Fruit fly (Drosophila melanogaster) whole organism, embryonic: ENCODE results near the gene CG33687.
A peak's percentile ranks its signal among the peaks of the same experiment; 100 is the strongest.

Experiments used
- Abd-B ChIP-seq: fragments of 200-800 bp; sonication (Bioruptor generic); optimal IDR thresholded peaks from 2 replicates; lab custom pipeline; 2018; ENCODE audit warnings: missing biosample characterization, mild to moderate bottlenecking, missing genetic modification characterization, moderate library complexity
- Bdp1 ChIP-seq: fragments of 200-800 bp; sonication (Bioruptor generic); optimal IDR thresholded peaks from 3 replicates; lab custom pipeline; 2016; ENCODE audit warnings: missing biosample characterization, missing genetic modification characterization
- CG12155 ChIP-seq: fragments of 200-800 bp; sonication (Bioruptor generic); optimal IDR thresholded peaks from 3 replicates; lab custom pipeline; 2016; ENCODE audit warnings: missing biosample characterization, missing genetic modification characterization
- CG1233 ChIP-seq: fragments of 200-800 bp; sonication (Bioruptor generic); optimal IDR thresholded peaks from 4 replicates; lab custom pipeline; 2018; ENCODE audit warnings: missing biosample characterization, mild to moderate bottlenecking, missing genetic modification characterization
- CG13424 ChIP-seq: fragments of 200-800 bp; sonication (Bioruptor generic); optimal IDR thresholded peaks from 2 replicates; lab custom pipeline; 2019; ENCODE audit warnings: missing biosample characterization, mild to moderate bottlenecking, missing genetic modification characterization, moderate library complexity
- CG13624 ChIP-seq: fragments of 200-800 bp; sonication (Bioruptor generic); optimal IDR thresholded peaks from 2 replicates; lab custom pipeline; 2016; ENCODE audit warnings: missing biosample characterization, missing genetic modification characterization
- CG16863 ChIP-seq: fragments of 200-800 bp; sonication (Bioruptor generic); optimal IDR thresholded peaks from 3 replicates; lab custom pipeline; 2016; ENCODE audit warnings: missing biosample characterization, missing genetic modification characterization
- CG17328 ChIP-seq: fragments of 200-800 bp; sonication (Bioruptor generic); IDR thresholded peaks from 2 replicates; pipeline ENCODE4 v1.3.6; 2022; ENCODE audit warnings: missing biosample characterization, missing genetic modification characterization
- CG18619 ChIP-seq: fragments of 200-800 bp; sonication (Bioruptor generic); optimal IDR thresholded peaks from 3 replicates; lab custom pipeline; 2017; ENCODE audit warnings: missing biosample characterization, mild to moderate bottlenecking, missing genetic modification characterization
- CG3163 ChIP-seq: fragments of 200-800 bp; sonication (Bioruptor generic); optimal IDR thresholded peaks from 3 replicates; lab custom pipeline; 2016; ENCODE audit warnings: missing biosample characterization, missing genetic modification characterization
- CG9727 ChIP-seq: fragments of 200-800 bp; sonication (Bioruptor generic); optimal IDR thresholded peaks from 3 replicates; lab custom pipeline; 2017; ENCODE audit warnings: missing biosample characterization, mild to moderate bottlenecking, missing genetic modification characterization
- Drgx ChIP-seq: fragments of 200-800 bp; sonication (Bioruptor generic); IDR thresholded peaks from 2 replicates; pipeline ENCODE4 v1.3.6; 2022; ENCODE audit warnings: missing biosample characterization, missing genetic modification characterization
- Mad ChIP-seq: fragments of 200-800 bp; sonication (Bioruptor generic); optimal IDR thresholded peaks from 2 replicates; lab custom pipeline; 2016; ENCODE audit warnings: missing biosample characterization, missing genetic modification characterization
- Opbp ChIP-seq: fragments of 200-800 bp; sonication (Bioruptor generic); IDR thresholded peaks from 3 replicates; pipeline ENCODE4 v1.3.6; 2022; ENCODE audit warnings: missing biosample characterization, missing genetic modification characterization; ENCODE audit not compliant: partially characterized antibody
- Optix ChIP-seq: fragments of 200-800 bp; sonication (Bioruptor generic); IDR thresholded peaks from 3 replicates; pipeline ENCODE4 v1.3.6; 2022; ENCODE audit warnings: missing biosample characterization, missing genetic modification characterization
- ac ChIP-seq: fragments of 200-800 bp; sonication (Bioruptor generic); optimal IDR thresholded peaks from 3 replicates; lab custom pipeline; 2017; ENCODE audit warnings: missing biosample characterization, mild to moderate bottlenecking, missing genetic modification characterization
- bigmax ChIP-seq: fragments of 200-800 bp; sonication (Bioruptor generic); optimal IDR thresholded peaks from 2 replicates; lab custom pipeline; 2018; ENCODE audit warnings: missing biosample characterization, mild to moderate bottlenecking, missing genetic modification characterization
- chif ChIP-seq, 2 experiments: fragments of 200-800 bp; sonication (Bioruptor generic); optimal IDR thresholded peaks; 3 replicates each; lab custom pipeline; 2016; ENCODE audit warnings: missing biosample characterization in 2 of 2, missing genetic modification characterization in 2 of 2
- crol ChIP-seq: fragments of 200-800 bp; sonication (Bioruptor generic); IDR thresholded peaks from 2 replicates; pipeline ENCODE4 v1.3.6; 2022; ENCODE audit warnings: missing biosample characterization, missing genetic modification characterization
- dpn ChIP-seq, 2 experiments: fragments of 200-800 bp; sonication (Bioruptor generic); optimal IDR thresholded peaks; 3 replicates each; lab custom pipeline; 2016; ENCODE audit warnings: missing biosample characterization in 2 of 2, missing genetic modification characterization in 2 of 2
- fd96Cb ChIP-seq: fragments of 200-800 bp; sonication (Bioruptor generic); optimal IDR thresholded peaks from 2 replicates; lab custom pipeline; 2018; ENCODE audit warnings: missing biosample characterization, mild to moderate bottlenecking, missing genetic modification characterization, moderate library complexity
- gsb-n ChIP-seq: fragments of 200-800 bp; sonication (Bioruptor generic); optimal IDR thresholded peaks from 3 replicates; lab custom pipeline; 2018; ENCODE audit warnings: missing biosample characterization, mild to moderate bottlenecking, missing genetic modification characterization
- hb ChIP-seq: fragments of 200-800 bp; sonication (Bioruptor generic); IDR thresholded peaks from 3 replicates; pipeline ENCODE4 v1.3.6; 2022; ENCODE audit warnings: missing biosample characterization, missing genetic modification characterization; ENCODE audit not compliant: partially characterized antibody
- knrl ChIP-seq: fragments of 200-800 bp; sonication (Bioruptor generic); IDR thresholded peaks from 3 replicates; pipeline ENCODE4 v1.3.6; 2022; ENCODE audit warnings: missing biosample characterization, missing genetic modification characterization; ENCODE audit not compliant: partially characterized antibody
- nom ChIP-seq: fragments of 200-800 bp; sonication (Bioruptor generic); optimal IDR thresholded peaks from 2 replicates; lab custom pipeline; 2017; ENCODE audit warnings: missing biosample characterization, missing genetic modification characterization, mild to moderate bottlenecking, moderate library complexity, missing genetic modification reagents
- pros ChIP-seq: fragments of 200-800 bp; sonication (Bioruptor generic); optimal IDR thresholded peaks from 3 replicates; lab custom pipeline; 2019; ENCODE audit warnings: missing biosample characterization, mild to moderate bottlenecking, missing genetic modification characterization, moderate library complexity
- repo ChIP-seq: fragments of 200-800 bp; sonication (Bioruptor generic); optimal IDR thresholded peaks from 2 replicates; lab custom pipeline; 2016; ENCODE audit warnings: missing biosample characterization, missing genetic modification characterization
- scrt ChIP-seq: fragments of 200-800 bp; sonication (Bioruptor generic); optimal IDR thresholded peaks from 2 replicates; lab custom pipeline; 2018; ENCODE audit warnings: missing biosample characterization, mild to moderate bottlenecking, missing genetic modification characterization, moderate library complexity
- sd ChIP-seq: fragments of 200-800 bp; sonication (Bioruptor generic); optimal IDR thresholded peaks from 3 replicates; lab custom pipeline; 2018; ENCODE audit warnings: missing biosample characterization, mild to moderate bottlenecking, missing genetic modification characterization, moderate library complexity
- sr ChIP-seq: fragments of 200-800 bp; sonication (Bioruptor generic); IDR thresholded peaks from 3 replicates; pipeline ENCODE4 v1.3.6; 2022; ENCODE audit warnings: missing biosample characterization, missing genetic modification characterization
- tin ChIP-seq: fragments of 200-800 bp; sonication (Bioruptor generic); optimal IDR thresholded peaks from 3 replicates; lab custom pipeline; 2016; ENCODE audit warnings: missing biosample characterization, missing genetic modification characterization
- vvl ChIP-seq: fragments of 200-800 bp; sonication (Bioruptor generic); IDR thresholded peaks from 2 replicates; pipeline ENCODE4 v1.3.6; 2022; ENCODE audit warnings: missing biosample characterization, missing genetic modification characterization

CG33687 gene

dm6 chr3L:16211156-16211935 is 13.7 kb downstream of the CG33687 start (continued):
- TF ChIP-seq Bdp1 (GFP tag; lab: Kevin White, UChicago) (no peak), knrl (GFP tag; lab: Robert Waterston, UW) (0 out of 3 replicates have a peak, but pooled peaks have one; percentile 28), scrt (GFP tag; lab: Kevin White, UChicago) (no peak)

- TF ChIP-seq pros (GFP tag; lab: Kevin White, UChicago): no peak
These were observed 14.2 kb downstream of the CG33687 start for dm6 chr3L:16211936-16212287.

- TF ChIP-seq crol (GFP tag; lab: Robert Waterston, UW) (no peak), CG9727 (GFP tag; lab: Kevin White, UChicago) (no peak), repo (GFP tag; lab: Kevin White, UChicago) (no peak), CG13424 (tag; lab: Kevin White, UChicago) (no peak), CG3163 (GFP tag; lab: Kevin White, UChicago) (no peak), CG13624 (GFP tag; lab: Kevin White, UChicago) (no peak), vvl (no peak), fd96Cb (no peak), Mad (GFP tag; lab: Kevin White, UChicago) (no peak)
- TF ChIP-seq, all 482 proteins: peak for 0
These were observed 15.5 kb downstream of the CG33687 start for dm6 chr3L:16213201-16213600.

dm6 chr3L:16214533-16215207 is 17.0 kb downstream of the CG33687 start:
- TF ChIP-seq sr (GFP tag; lab: Robert Waterston, UW) (peak; percentile 48; the same call in 1 of the 3 replicates), CG17328 (GFP tag; lab: Robert Waterston, UW) (no peak), crol (GFP tag; lab: Robert Waterston, UW) (peak; percentile 51), Drgx (peak; percentile 43; the same call in 1 of the 2 replicates), CG1233 (GFP tag; lab: Kevin White, UChicago) (no peak), nom (peak; percentile 27)

- no peak for TF ChIP-seq bigmax (GFP tag; lab: Kevin White, UChicago)
- no peak for TF ChIP-seq chif (GFP tag; optimal IDR thresholded peaks at IDR 0.05; lab: Kevin White, UChicago)
- no peak for TF ChIP-seq dpn (GFP tag; optimal IDR thresholded peaks at IDR 0.05; lab: Kevin White, UChicago)
- TF ChIP-seq tin (GFP tag; lab: Kevin White, UChicago): no peak
- TF ChIP-seq sd (tag; lab: Kevin White, UChicago): no peak
- TF ChIP-seq hb: no peak
- TF ChIP-seq Optix (GFP tag; lab: Robert Waterston, UW): no peak
- TF ChIP-seq gsb-n: no peak
- no peak for TF ChIP-seq CG18619 (GFP tag; lab: Kevin White, UChicago)
- TF ChIP-seq Abd-B (GFP tag; lab: Kevin White, UChicago): no peak
- no peak for TF ChIP-seq CG12155 (GFP tag; lab: Kevin White, UChicago)
- TF ChIP-seq CG16863 (GFP tag; lab: Kevin White, UChicago): no peak
- TF ChIP-seq ac (GFP tag; lab: Kevin White, UChicago): no peak
- no peak for TF ChIP-seq Opbp
These were observed 17.7 kb downstream of the CG33687 start for dm6 chr3L:16215411-16215810.
